Worm (Caenorhabditis elegans): ENCODE measurements around the gene Y57G11C.48.

- TF ChIP-seq cog-1 (tag; optimal IDR thresholded peaks at IDR 0.05) (no peak), flt-1 (GFP tag; IDR thresholded peaks at IDR 0.05) (no peak), ref-1 (GFP tag; conservative IDR thresholded peaks at IDR 0.05) (no peak)
Measured at ce11 chrIV:14986684-14987083, 42.5 kb upstream of the Y57G11C.48 start, which contains the start of gene dpy-4.
